Fruit fly (Drosophila melanogaster) S2 (cell line): Measurements from ENCODE around the gene CG1024.

Experiments used
- CG8478 ChIP-seq: fragments of >200 bp; optimal IDR thresholded peaks from 2 replicates; lab custom pipeline; 2018
- CTCF ChIP-seq, 2 experiments: fragments of >200 bp; optimal IDR thresholded peaks; 2 replicates each; lab custom pipeline; 2018

The CG1024 gene

dm6 chr3R:6414439-6415344 is 34.6 kb upstream of the CG1024 start:
- TF ChIP-seq CTCF (optimal IDR thresholded peaks at IDR 0.05; lab: Kevin White, UChicago) = no peak
- no peak for TF ChIP-seq CG8478 (lab: Kevin White, UChicago)

dm6 chr3R:6413771-6414438 is 33.8 kb upstream of the CG1024 start:
- TF ChIP-seq CTCF (optimal IDR thresholded peaks at IDR 0.05; lab: Kevin White, UChicago) = no peak
- no peak for TF ChIP-seq CG8478 (lab: Kevin White, UChicago)

dm6 chr3R:6411454-6412204 is 31.5 kb upstream of the CG1024 start:
- no peak for TF ChIP-seq CTCF (optimal IDR thresholded peaks at IDR 0.05; lab: Kevin White, UChicago)
- no peak for TF ChIP-seq CG8478 (lab: Kevin White, UChicago)

- no peak for TF ChIP-seq CG8478 (lab: Kevin White, UChicago)
- no peak for TF ChIP-seq CTCF (optimal IDR thresholded peaks at IDR 0.05; lab: Kevin White, UChicago)
Observed at dm6 chr3R:6410412-6411225, 30.5 kb upstream of the CG1024 start.

- TF ChIP-seq CTCF (optimal IDR thresholded peaks at IDR 0.05; lab: Kevin White, UChicago) (no peak), CG8478 (lab: Kevin White, UChicago) (no peak)
Observed at dm6 chr3R:6409153-6409571, 29.0 kb upstream of the CG1024 start.

- TF ChIP-seq CTCF (optimal IDR thresholded peaks at IDR 0.05; lab: Kevin White, UChicago) (no peak), CG8478 (lab: Kevin White, UChicago) (no peak)
Observed at dm6 chr3R:6408467-6408866, 28.3 kb upstream of the CG1024 start.

dm6 chr3R:6407544-6407943 is 27.4 kb upstream of the CG1024 start:
- TF ChIP-seq CTCF (optimal IDR thresholded peaks at IDR 0.05; lab: Kevin White, UChicago) = no peak
- TF ChIP-seq CG8478 (lab: Kevin White, UChicago) = no peak

dm6 chr3R:6406566-6407098 is 26.5 kb upstream of the CG1024 start, which contains the start of gene gpp:
gpp (plus strand) TSS chr3R:6406855.
- no peak for TF ChIP-seq CG8478 (lab: Kevin White, UChicago)
- TF ChIP-seq CTCF (optimal IDR thresholded peaks at IDR 0.05; lab: Kevin White, UChicago) = peak in 1 of 2 experiments; percentile 5

- no peak for TF ChIP-seq CTCF (optimal IDR thresholded peaks at IDR 0.05; lab: Kevin White, UChicago)
- no peak for TF ChIP-seq CG8478 (lab: Kevin White, UChicago)
Observed at dm6 chr3R:6405674-6406565, 25.8 kb upstream of the CG1024 start, which contains the start of gene Dmtn. Dmtn (minus strand) TSS chr3R:6405895.

- TF ChIP-seq CG8478 (lab: Kevin White, UChicago) = no peak
- TF ChIP-seq CTCF (optimal IDR thresholded peaks at IDR 0.05; lab: Kevin White, UChicago) = no peak
Observed at dm6 chr3R:6405239-6405638, 25.1 kb upstream of the CG1024 start.

- no peak for TF ChIP-seq CTCF (optimal IDR thresholded peaks at IDR 0.05; lab: Kevin White, UChicago)
- TF ChIP-seq CG8478 (lab: Kevin White, UChicago) = no peak
Observed at dm6 chr3R:6404174-6404573, 24.0 kb upstream of the CG1024 start.

dm6 chr3R:6403674-6404073 is 23.5 kb upstream of the CG1024 start:
- no peak for TF ChIP-seq CTCF (optimal IDR thresholded peaks at IDR 0.05; lab: Kevin White, UChicago)
